Fruit fly (Drosophila melanogaster) ovary, adult (tissue): ENCODE results near the gene CG32161.

ENCODE experiments used
- CG17801 ChIP-seq: fragments of 200-800 bp; optimal IDR thresholded peaks from 2 replicates; lab custom pipeline; 2019; ENCODE audit warnings: missing biosample characterization, mild to moderate bottlenecking, missing genetic modification characterization, moderate library complexity; ENCODE audit not compliant: partially characterized antibody

The CG32161 gene

DNA sequence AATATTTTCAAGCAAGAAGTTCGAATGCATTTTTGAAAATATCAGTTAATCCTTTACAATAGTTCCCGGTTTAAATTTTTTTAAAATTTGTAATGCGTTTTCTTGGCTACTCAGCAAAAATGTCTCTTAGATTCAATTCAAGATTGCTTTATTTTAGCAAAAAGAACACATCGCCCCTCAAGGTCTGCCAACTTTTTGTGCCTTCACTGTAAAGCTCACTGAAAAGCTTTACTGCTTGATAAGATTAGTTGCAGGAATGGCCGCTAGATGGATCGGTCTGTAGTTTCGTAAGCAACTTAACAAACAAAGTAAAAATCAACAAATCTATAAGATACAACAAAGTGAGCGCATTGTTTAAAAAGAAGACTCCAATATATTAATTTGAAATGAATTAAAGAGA, 38.0 kb downstream of the CG32161 start:
- peak; percentile 30 for TF ChIP-seq CG17801

DNA sequence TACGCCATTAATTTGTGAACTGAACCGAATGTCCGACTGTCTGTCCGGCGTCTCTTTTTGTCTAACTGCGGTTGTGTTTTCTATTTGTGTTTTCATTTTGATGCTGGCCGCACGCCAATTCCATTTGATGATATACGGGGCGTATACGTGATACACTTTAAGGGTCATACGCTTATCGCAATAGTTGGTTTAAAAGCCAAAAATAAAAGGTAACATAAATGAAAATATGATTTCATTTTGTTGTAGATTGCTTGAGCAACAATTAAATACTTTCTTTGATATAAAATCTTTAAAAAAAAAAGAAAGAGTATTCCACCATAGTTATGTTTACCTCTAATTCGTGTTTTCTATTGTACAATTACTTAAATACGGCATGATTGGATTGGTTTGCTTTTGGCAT, 39.0 kb downstream of the CG32161 start:
- TF ChIP-seq CG17801 = no peak

DNA sequence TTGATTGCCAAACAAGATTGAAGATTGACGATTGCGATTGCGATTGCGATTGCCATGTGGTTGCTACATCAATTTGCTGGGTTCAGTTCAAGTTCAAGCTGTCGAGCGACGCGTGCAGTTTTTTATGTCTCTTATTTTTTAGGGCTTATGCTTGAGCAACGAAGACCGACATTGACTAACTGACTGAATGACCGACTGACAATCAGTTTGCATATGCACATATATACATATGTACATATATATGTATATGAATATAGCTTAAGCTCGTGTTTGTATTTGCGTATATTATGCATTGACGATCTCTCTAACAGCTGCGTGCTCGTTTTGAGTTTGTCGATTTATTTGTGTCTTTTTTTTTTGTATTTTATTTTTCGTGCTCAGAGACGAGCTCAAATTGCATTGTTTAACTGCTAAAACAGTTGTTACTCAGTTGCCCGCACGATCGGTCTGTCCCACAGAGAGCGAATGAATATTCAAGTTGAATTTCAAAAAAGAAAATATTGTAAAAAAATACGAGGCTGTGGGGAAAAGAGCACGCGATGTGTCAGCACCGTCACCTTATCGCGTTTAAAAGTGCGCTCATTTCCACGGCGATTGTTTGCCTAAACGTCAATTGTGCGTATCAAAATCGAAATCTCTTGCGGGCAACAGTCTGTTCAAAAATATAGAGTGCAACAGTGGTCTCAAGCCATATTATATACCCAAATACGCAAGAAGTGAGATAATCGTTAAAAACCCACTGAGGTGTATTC, 40.3 kb downstream of the CG32161 start:
- peak; percentile 21 for TF ChIP-seq CG17801

DNA sequence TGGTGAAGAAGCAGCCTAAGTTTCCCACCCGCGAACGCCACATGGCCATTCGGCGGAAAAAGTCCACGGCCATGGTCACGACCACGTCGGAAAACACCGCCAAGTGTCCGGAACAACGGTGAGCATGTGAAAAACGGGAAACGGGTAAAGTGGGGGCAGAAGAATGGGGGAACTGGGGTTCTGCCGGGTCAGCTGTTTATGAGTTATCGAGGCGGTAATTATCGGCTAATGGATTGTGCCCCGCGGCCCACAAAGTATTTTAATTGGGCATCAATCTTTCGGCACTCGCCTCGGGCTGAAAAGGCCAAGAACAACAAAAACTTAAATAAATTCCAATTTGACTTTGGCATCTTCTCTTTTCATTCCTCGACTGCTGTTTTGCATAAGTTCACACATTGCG, 41.2 kb downstream of the CG32161 start:
- no peak for TF ChIP-seq CG17801

DNA sequence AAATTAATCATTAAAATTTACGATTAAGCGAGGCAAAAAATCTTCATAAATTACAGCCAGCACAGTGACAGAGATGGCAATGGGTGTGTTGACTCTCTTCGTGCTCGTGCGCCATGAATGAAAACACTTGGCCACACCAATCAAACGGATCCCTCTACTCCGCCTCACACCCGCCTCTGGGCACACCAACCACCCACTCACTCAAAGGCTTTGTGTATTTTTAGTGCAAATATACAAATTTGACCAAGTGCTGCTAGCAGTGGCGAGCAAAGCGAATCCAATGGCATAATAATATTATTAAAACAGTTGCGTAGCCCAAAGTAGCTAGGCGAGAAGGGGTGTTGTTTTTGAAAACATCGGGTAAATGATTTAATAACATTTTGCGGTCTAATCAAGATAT, 43.5 kb downstream of the CG32161 start:
- no peak for TF ChIP-seq CG17801

DNA sequence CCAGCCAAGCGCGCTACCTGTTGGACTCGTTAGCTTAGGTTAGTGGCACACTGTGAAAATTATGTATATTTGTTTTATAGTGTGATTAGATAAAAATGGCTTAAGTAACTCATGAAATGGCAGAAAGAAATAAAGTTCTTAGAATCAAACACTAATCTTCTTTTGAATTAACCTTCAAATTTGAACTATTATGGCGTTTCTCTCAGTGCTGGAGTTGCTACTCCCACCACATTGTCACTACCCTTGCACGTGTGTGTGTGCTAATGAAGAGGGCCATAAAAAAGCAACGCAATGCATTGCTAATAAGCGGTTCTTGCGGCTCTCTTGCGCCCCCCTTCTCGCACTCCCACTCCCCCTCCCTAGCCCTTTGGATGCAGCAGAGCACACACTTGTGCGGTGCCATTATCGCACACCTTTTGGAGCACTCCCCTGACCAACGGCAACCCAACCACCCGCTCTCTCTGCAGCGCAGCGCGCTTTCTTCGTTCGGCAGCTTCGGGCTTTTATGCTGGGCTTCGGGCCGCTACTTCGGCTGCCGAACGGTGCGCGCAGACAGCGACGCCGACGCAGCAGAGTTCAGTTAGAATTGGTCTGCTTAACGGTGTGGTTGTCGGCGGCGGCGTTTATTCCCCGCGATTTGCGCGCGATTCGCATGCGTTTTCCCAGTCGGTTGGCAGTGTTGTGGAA, 44.8 kb downstream of the CG32161 start:
- peak; percentile 74 for TF ChIP-seq CG17801

DNA sequence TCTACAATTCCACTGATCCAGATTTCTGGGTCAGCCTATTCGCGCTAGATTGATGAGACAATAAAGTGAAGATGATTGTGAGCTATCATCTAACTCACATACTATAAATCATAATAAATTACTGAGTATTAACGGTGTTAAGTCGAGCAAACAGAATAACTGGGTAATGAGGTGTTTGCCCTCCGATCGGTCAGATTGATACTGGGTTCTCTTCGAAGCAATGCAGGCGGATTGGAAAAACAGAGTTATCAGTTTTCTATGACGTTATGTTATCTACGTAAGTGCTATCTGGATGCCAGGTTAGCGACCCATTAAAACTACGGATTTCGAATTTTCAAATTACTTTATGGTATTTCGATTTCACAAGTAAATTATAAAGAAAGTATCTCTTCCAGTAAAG, 45.9 kb downstream of the CG32161 start:
- TF ChIP-seq CG17801 = no peak

DNA sequence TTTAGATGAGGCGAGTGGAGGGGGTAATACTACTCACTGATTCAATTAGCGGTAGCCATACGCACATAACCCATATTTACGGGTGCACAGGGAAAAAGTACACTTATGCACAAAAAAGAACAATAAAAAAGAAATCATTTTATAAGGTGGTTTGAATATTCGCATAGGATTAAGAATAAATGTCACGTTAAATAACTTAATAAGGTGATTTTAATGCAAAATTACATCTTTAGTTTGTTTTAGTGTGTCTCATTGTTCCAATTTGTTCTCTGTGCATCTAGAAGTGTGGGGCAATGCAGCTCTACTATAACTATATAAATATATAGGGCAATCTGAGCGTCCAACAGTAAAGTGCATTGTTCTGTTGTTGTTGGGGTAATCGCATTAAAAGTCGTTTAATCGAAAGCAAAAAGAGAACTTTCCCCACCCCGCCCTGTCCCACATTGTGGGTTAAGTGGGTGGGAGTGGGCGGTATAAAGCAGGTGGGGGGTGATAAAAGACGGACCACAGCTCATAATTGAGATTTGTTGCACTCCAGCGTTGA, 46.8 kb downstream of the CG32161 start:
- TF ChIP-seq CG17801 = no peak

DNA sequence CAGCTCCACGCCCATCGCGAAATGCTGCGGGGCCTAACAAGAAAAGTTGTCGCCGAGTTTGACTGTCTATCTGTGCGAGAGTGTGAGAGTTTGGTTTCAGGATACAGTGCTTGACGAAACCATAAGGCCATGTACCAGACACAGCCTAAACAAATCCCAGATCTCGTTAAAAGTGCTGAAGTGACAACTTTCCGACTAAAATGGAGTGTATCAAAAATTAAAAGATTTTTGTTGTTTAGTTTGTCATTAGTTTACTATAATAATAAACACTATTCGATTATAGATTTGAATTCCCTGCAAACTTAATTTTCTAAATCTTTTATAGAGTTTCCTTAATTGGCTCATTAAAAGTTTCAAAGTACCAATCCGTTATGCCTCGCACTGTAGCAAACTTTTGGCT, 47.6 kb downstream of the CG32161 start:
- TF ChIP-seq CG17801 = no peak

DNA sequence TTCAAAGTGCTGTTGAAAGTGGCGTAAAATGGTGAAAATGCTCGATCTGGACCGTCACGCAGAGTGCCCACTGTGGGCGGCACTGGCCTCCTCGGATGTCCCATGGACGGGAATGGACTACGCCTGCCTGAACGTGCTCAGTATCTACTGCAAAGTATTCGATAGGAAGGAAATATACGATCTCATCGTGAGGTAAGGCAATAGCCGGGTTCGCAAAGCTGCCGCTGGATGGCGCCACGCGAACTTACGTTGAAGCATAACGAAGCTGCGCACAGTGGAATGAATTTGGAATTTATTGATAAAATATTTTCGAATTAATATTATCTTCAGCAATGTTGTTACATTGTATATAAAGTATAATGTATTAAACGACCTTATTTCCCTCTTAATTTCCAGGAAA, 50.4 kb downstream of the CG32161 start:
- no peak for TF ChIP-seq CG17801
